Worm (Caenorhabditis elegans) whole organism, early embryonic: Measurements from ENCODE around the gene F18E9.3.

Source experiments
- B0310.2 ChIP-seq: sonication (generic microtip); optimal IDR thresholded peaks from 2 replicates; lab custom pipeline; 2016; ENCODE audit warnings: mild to moderate bottlenecking, missing genetic modification characterization, missing compliant biosample characterization
- F13C5.2 ChIP-seq: sonication (generic microtip); optimal IDR thresholded peaks from 2 replicates; lab custom pipeline; 2017; ENCODE audit warnings: mild to moderate bottlenecking, missing genetic modification characterization, inconsistent platforms, missing compliant biosample characterization
- aly-1 ChIP-seq: sonication (generic microtip); optimal IDR thresholded peaks from 2 replicates; lab custom pipeline; 2016; ENCODE audit warnings: missing genetic modification characterization, missing compliant biosample characterization
- ama-1 ChIP-seq: fragments of 150-350 bp; optimal IDR thresholded peaks from 2 replicates; lab custom pipeline; 2014
- ceh-13 ChIP-seq: fragments of 200-800 bp; sonication (Bioruptor generic); optimal IDR thresholded peaks from 2 replicates; lab custom pipeline; 2018; ENCODE audit warnings: mild to moderate bottlenecking, missing genetic modification characterization, missing compliant biosample characterization
- ceh-36 ChIP-seq: sonication (generic microtip); optimal IDR thresholded peaks from 2 replicates; lab custom pipeline; 2016; ENCODE audit warnings: missing genetic modification characterization, inconsistent platforms, missing compliant biosample characterization
- ets-7 ChIP-seq: sonication (generic microtip); optimal IDR thresholded peaks from 2 replicates; lab custom pipeline; 2016; ENCODE audit warnings: missing genotype, missing genetic modification characterization, missing compliant biosample characterization
- flt-1 ChIP-seq: fragments of 200-800 bp; sonication (Bioruptor generic); IDR thresholded peaks from 2 replicates; pipeline ENCODE4 v1.3.6; 2022; ENCODE audit warnings: missing genetic modification characterization, missing compliant biosample characterization
- hmbx-1 ChIP-seq: sonication (generic microtip); optimal IDR thresholded peaks from 2 replicates; lab custom pipeline; 2016; ENCODE audit warnings: mild to moderate bottlenecking, missing genetic modification characterization, missing compliant biosample characterization
- hmg-4 ChIP-seq: fragments of 200-800 bp; sonication (Bioruptor generic); optimal IDR thresholded peaks from 2 replicates; lab custom pipeline; 2018; ENCODE audit warnings: mild to moderate bottlenecking, missing genetic modification characterization, missing compliant biosample characterization
- hnd-1 ChIP-seq: sonication (generic microtip); optimal IDR thresholded peaks from 2 replicates; lab custom pipeline; 2016; ENCODE audit warnings: missing genetic modification characterization, missing compliant biosample characterization
- pes-1 ChIP-seq: fragments of 200-800 bp; sonication (Bioruptor generic); IDR thresholded peaks from 2 replicates; pipeline ENCODE4 v1.3.6; 2022; ENCODE audit warnings: missing genetic modification reagents, missing genetic modification characterization, missing compliant biosample characterization
- scrt-1 ChIP-seq: fragments of 200-800 bp; sonication (Bioruptor generic); IDR thresholded peaks from 2 replicates; pipeline ENCODE4 v1.3.6; 2022; ENCODE audit warnings: missing genetic modification characterization, missing compliant biosample characterization
- sea-1 ChIP-seq: fragments of 200-800 bp; sonication (Bioruptor generic); conservative IDR thresholded peaks from 2 replicates; pipeline ENCODE4 v1.3.6; 2022; ENCODE audit warnings: missing genetic modification characterization, missing compliant biosample characterization
- tbx-11 ChIP-seq: fragments of 200-800 bp; sonication (Bioruptor generic); IDR thresholded peaks from 2 replicates; pipeline ENCODE4 v1.3.6; 2022; ENCODE audit warnings: missing genetic modification characterization, missing compliant biosample characterization
- tbx-37 ChIP-seq: fragments of 200-800 bp; sonication (Bioruptor generic); conservative IDR thresholded peaks from 2 replicates; pipeline ENCODE4 v1.3.6; 2022; ENCODE audit warnings: missing genetic modification reagents, missing genetic modification characterization, missing compliant biosample characterization
- tra-4 ChIP-seq: sonication (generic microtip); optimal IDR thresholded peaks from 2 replicates; lab custom pipeline; 2017; ENCODE audit warnings: missing genetic modification characterization, missing compliant biosample characterization

Gene F18E9.3

DNA sequence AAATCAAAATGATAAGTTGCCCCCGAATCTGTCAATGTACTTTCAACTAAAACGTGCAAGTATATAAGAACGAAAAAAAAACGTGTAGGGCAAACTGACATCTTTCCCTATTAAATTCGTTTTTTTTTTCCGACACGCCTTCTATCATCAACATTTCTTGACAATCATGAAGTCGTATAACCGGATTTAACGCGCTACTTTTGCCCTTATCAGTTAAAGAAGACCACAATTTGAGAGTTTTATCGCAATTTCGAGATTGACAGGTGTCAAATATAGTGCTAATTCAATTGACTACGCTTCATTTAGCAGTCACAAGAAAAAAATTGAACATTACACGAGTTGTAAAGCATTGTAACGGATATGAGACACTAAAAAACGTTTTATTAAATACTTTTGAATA lies 18.8 kb upstream of the F18E9.3 start:
- TF ChIP-seq tra-4 = no peak
- no peak for TF ChIP-seq F13C5.2 (tag; lab: Kevin White, UChicago)
- no peak for TF ChIP-seq ets-7 (tag; lab: Kevin White, UChicago)
- TF ChIP-seq hmg-4 = no peak
- TF ChIP-seq sea-1 = no peak
- TF ChIP-seq ama-1 (lab: Kevin White, UChicago) = no peak
- no peak for TF ChIP-seq B0310.2 (tag; lab: Kevin White, UChicago)
- TF ChIP-seq flt-1 = no peak

DNA sequence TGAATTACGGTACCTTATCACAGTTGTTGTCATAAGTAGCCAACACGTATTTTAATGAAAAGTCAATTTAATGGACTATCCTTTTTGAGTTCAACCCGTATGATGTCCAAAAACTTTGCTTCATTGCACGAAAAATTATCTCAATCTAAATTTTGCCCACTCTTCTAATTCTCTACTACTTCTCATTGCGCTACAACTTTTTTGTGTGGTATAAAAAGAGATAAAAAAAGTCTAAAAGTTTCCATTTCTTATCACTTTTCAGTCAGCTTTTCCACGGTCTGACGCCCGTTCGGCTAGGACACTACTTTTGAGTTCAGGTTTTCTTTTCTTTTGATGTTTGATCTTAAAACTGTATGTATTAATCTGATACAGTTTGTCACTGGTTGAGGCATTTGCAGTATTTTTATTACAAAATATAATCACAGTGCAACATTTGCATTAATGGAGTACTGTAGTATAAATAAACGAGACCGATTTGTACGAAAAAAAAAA lies 18.1 kb upstream of the F18E9.3 start:
- TF ChIP-seq sea-1 = no peak
- no peak for TF ChIP-seq hmg-4
- no peak for TF ChIP-seq scrt-1 (GFP tag; lab: Robert Waterston, UW)
- TF ChIP-seq tra-4 = no peak
- TF ChIP-seq ceh-36 (tag; lab: Kevin White, UChicago) = no peak
- TF ChIP-seq aly-1 (tag; lab: Kevin White, UChicago) = no peak
- TF ChIP-seq ets-7 (tag; lab: Kevin White, UChicago) = no peak
- no peak for TF ChIP-seq ceh-13
- TF ChIP-seq hmbx-1 (tag; lab: Kevin White, UChicago) = no peak
- TF ChIP-seq pes-1 = no peak

DNA sequence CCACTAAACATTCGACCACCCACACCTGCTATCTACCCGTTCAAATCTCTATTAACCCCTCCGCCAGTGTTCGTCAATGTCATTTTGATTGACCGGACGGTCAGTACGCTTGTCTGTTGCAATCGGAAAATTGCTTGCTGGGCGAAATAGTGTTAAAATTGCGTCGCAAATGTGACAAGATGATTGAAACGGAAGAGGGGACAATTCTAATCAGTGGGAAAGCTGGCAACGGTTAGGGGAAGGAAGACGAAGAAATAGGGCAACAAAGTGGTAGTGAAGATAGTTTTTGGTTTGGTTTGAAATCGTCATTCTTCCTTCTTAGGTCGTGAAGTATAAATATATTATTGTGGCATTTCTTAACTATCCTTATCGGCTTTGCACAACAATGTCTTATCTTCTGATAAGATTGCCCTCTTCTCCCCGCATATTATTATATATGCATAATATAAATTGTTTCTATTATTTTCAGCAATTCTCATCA lies 17.5 kb upstream of the F18E9.3 start:
- TF ChIP-seq hmg-4 (peak; percentile 3), flt-1 (no peak)

- TF ChIP-seq ceh-36 (tag; lab: Kevin White, UChicago) (no peak), hmg-4 (peak; percentile 67)
Observed at ce11 chrX:8569159-8569558, 16.8 kb upstream of the F18E9.3 start.

ce11 chrX:8570997-8571517 lies 14.9 kb upstream of the F18E9.3 start, which contains the start of gene jmjd-3.1:
Gene jmjd-3.1, plus strand, starts transcription at chrX:8571047.
- TF ChIP-seq tbx-37 = no peak
- TF ChIP-seq flt-1 = no peak

DNA sequence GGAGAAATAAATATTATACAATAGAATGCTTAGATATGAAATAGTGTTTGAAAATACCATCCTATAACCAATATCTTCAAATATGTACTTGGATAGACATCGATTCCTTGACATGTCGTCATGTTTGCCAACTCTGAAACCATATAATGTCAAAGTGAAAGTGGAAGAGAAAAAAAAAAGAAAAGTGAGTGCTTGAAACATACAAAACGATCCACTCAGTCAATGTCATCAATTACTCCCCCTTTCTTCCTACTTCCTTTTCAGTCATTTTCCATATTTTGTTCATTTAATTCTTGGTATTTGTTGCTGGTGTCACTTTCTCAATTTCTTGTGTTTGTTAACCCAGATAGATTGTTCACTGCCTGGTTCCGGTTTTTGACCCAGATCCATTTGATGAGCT lies 5.7 kb upstream of the F18E9.3 start, which contains the start of gene F18E9.4:
TSS of gene F18E9.4 (plus strand) at position 301 of the 400 bp plus-strand sequence.
- no peak for TF ChIP-seq ceh-36 (tag; lab: Kevin White, UChicago)
- no peak for TF ChIP-seq tra-4
- TF ChIP-seq hnd-1 (tag; lab: Kevin White, UChicago) = no peak
- TF ChIP-seq B0310.2 (tag; lab: Kevin White, UChicago) = no peak
- no peak for TF ChIP-seq F13C5.2 (tag; lab: Kevin White, UChicago)
- no peak for TF ChIP-seq aly-1 (tag; lab: Kevin White, UChicago)
- no peak for TF ChIP-seq scrt-1 (GFP tag; lab: Robert Waterston, UW)
- TF ChIP-seq tbx-11 (GFP tag; lab: Robert Waterston, UW) = no peak
- no peak for TF ChIP-seq pes-1
- no peak for TF ChIP-seq sea-1
- no peak for TF ChIP-seq tbx-37
- TF ChIP-seq hmg-4 = no peak
- TF ChIP-seq hmbx-1 (tag; lab: Kevin White, UChicago) = no peak
- no peak for TF ChIP-seq ets-7 (tag; lab: Kevin White, UChicago)
- no peak for TF ChIP-seq ceh-13
- no peak for TF ChIP-seq flt-1
- no peak for TF ChIP-seq ama-1 (lab: Kevin White, UChicago)

DNA sequence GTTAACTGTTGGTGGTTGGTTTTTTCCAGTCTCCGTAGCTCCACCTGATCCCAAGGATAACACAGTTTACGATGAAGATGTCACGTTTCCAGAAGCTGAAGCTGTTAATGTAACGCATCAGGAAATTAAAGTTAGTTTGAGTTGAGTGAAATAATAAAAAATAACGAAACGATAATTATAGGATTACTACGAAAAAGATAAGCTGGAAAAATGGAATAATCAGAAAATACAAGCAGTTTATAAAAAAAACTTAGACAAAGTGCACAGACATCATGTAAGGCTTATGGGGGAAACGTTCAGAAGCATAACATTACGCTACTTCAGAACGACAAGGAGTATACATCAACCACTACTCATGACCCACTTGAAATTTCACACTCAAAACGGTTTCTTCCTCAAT lies 4.5 kb upstream of the F18E9.3 start, which contains the start of gene F18E9.8:
TSS of gene F18E9.8 (minus strand) at position 101 of the 400 bp plus-strand sequence.
- TF ChIP-seq pes-1 = no peak
- no peak for TF ChIP-seq ama-1 (lab: Kevin White, UChicago)
- no peak for TF ChIP-seq F13C5.2 (tag; lab: Kevin White, UChicago)
- no peak for TF ChIP-seq ceh-36 (tag; lab: Kevin White, UChicago)
- TF ChIP-seq hmbx-1 (tag; lab: Kevin White, UChicago) = no peak
- no peak for TF ChIP-seq tbx-11 (GFP tag; lab: Robert Waterston, UW)
- no peak for TF ChIP-seq tra-4
- TF ChIP-seq ets-7 (tag; lab: Kevin White, UChicago) = no peak
- TF ChIP-seq ceh-13 = no peak
- no peak for TF ChIP-seq hnd-1 (tag; lab: Kevin White, UChicago)
- TF ChIP-seq sea-1 = no peak
- TF ChIP-seq flt-1 = no peak
- no peak for TF ChIP-seq scrt-1 (GFP tag; lab: Robert Waterston, UW)
- no peak for TF ChIP-seq B0310.2 (tag; lab: Kevin White, UChicago)

- no peak for TF ChIP-seq tra-4
- no peak for TF ChIP-seq sea-1
- TF ChIP-seq F13C5.2 (tag; lab: Kevin White, UChicago) = no peak
- no peak for TF ChIP-seq pes-1
- no peak for TF ChIP-seq hnd-1 (tag; lab: Kevin White, UChicago)
- TF ChIP-seq ceh-13 = no peak
- TF ChIP-seq B0310.2 (tag; lab: Kevin White, UChicago) = no peak
- no peak for TF ChIP-seq hmbx-1 (tag; lab: Kevin White, UChicago)
- no peak for TF ChIP-seq aly-1 (tag; lab: Kevin White, UChicago)
- TF ChIP-seq ceh-36 (tag; lab: Kevin White, UChicago) = no peak
- TF ChIP-seq ets-7 (tag; lab: Kevin White, UChicago) = no peak
- TF ChIP-seq tbx-37 = no peak
- TF ChIP-seq scrt-1 (GFP tag; lab: Robert Waterston, UW) = no peak
- no peak for TF ChIP-seq tbx-11 (GFP tag; lab: Robert Waterston, UW)
Observed at ce11 chrX:8582767-8583360, 3.1 kb upstream of the F18E9.3 start.
